Fruit fly (Drosophila melanogaster) whole organism, embryonic: ENCODE results near the gene CG11858.

Source experiments
- CG16815 ChIP-seq: fragments of 200-800 bp; sonication (Bioruptor generic); optimal IDR thresholded peaks from 3 replicates; lab custom pipeline; 2017; ENCODE audit warnings: missing biosample characterization, mild to moderate bottlenecking, missing genetic modification characterization
- CG4360 ChIP-seq: fragments of 200-800 bp; sonication (Bioruptor generic); IDR thresholded peaks from 2 replicates; pipeline ENCODE4 v1.3.6; 2022; ENCODE audit warnings: missing biosample characterization, missing genetic modification characterization
- CG6683 ChIP-seq: fragments of 200-800 bp; sonication (Bioruptor generic); optimal IDR thresholded peaks from 2 replicates; lab custom pipeline; 2017; ENCODE audit warnings: missing biosample characterization, mild to moderate bottlenecking, missing genetic modification characterization, missing genetic modification reagents
- CG7839 ChIP-seq: fragments of 200-800 bp; sonication (Bioruptor generic); optimal IDR thresholded peaks from 3 replicates; lab custom pipeline; 2018; ENCODE audit warnings: missing biosample characterization, mild to moderate bottlenecking, missing genetic modification characterization, moderate library complexity
- Dfd ChIP-seq, 2 experiments: fragments of >200 bp; optimal IDR thresholded peaks; 2 replicates each; lab custom pipeline; 2017; ENCODE audit warnings: missing biosample characterization in 2 of 2, missing genetic modification characterization in 2 of 2
- Dll ChIP-seq: fragments of 200-800 bp; sonication (Bioruptor generic); IDR thresholded peaks from 4 replicates; pipeline ENCODE4 v1.3.6; 2022; ENCODE audit warnings: missing biosample characterization, missing genetic modification characterization; ENCODE audit not compliant: partially characterized antibody
- Hey ChIP-seq: fragments of 200-800 bp; sonication (Bioruptor generic); optimal IDR thresholded peaks from 3 replicates; lab custom pipeline; 2018; ENCODE audit warnings: missing biosample characterization, mild to moderate bottlenecking, missing genetic modification characterization
- en ChIP-seq: fragments of 200-800 bp; sonication (Bioruptor generic); optimal IDR thresholded peaks from 2 replicates; lab custom pipeline; 2016; ENCODE audit warnings: missing biosample characterization, missing genetic modification characterization
- grn ChIP-seq: fragments of 200-800 bp; sonication (Bioruptor generic); optimal IDR thresholded peaks from 3 replicates; lab custom pipeline; 2017; ENCODE audit warnings: missing biosample characterization, missing genetic modification characterization
- insv ChIP-seq, 2 experiments: fragments of 200-800 bp; sonication (Bioruptor generic); optimal IDR thresholded peaks; 3 replicates each; lab custom pipeline; 2016 to 2018; ENCODE audit warnings: missing biosample characterization in 2 of 2, missing genetic modification characterization in 2 of 2
- psq ChIP-seq: fragments of 200-800 bp; sonication (Bioruptor generic); optimal IDR thresholded peaks from 2 replicates; lab custom pipeline; 2017; ENCODE audit warnings: missing biosample characterization, missing genetic modification characterization
- ttk ChIP-seq: fragments of 200-800 bp; sonication (Bioruptor generic); IDR thresholded peaks from 2 replicates; pipeline ENCODE4 v2.1.2; 2022; ENCODE audit warnings: missing biosample characterization, missing genetic modification characterization

- TF ChIP-seq Dll (GFP tag; lab: Robert Waterston, UW) (no peak), CG4360 (GFP tag; lab: Robert Waterston, UW) (no peak), Dfd (GFP tag; optimal IDR thresholded peaks at IDR 0.05; lab: Kevin White, UChicago) (no peak), Hey (tag; lab: Kevin White, UChicago) (no peak), CG16815 (no peak), insv (GFP tag; optimal IDR thresholded peaks at IDR 0.05; lab: Kevin White, UChicago) (no peak), psq (GFP tag; lab: Kevin White, UChicago) (no peak), grn (GFP tag; lab: Kevin White, UChicago) (no peak), ttk (no peak), en (GFP tag; lab: Kevin White, UChicago) (no peak), CG7839 (tag; lab: Kevin White, UChicago) (no peak), CG6683 (GFP tag; lab: Kevin White, UChicago) (no peak)
These were observed 4.2 kb downstream of the CG11858 start for dm6 chr3R:25266751-25267150.
